Worm (Caenorhabditis elegans): Measurements from ENCODE around the gene cpg-7.
A peak's percentile ranks its signal among the peaks of the same experiment; 100 is the strongest.

The cpg-7 gene

DNA sequence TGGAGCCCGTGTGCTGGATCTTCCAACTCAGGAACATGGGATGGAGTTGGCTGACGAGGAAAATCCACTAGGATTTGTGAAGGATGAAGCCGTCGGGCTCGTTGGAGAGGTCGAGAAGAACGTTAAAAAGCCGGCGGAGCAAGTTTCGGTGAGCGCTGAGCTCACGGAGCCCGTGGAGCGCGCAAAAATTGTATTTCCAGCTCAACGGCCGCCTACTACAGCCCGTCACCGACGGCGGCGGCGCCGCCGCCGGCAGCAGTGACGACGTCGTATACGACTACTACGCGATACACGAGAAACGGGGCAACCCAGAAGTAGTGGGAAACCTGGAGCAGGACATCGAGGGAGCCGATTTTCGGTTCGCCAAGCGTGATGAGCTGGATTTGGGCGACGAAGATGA is 48.1 kb downstream of the cpg-7 start:
- no peak for TF ChIP-seq dsc-1 (tag; optimal IDR thresholded peaks at IDR 0.05)
- TF ChIP-seq isw-1 (GFP tag; IDR thresholded peaks at IDR 0.05), result no peak
- no peak for TF ChIP-seq nhr-237 (tag; optimal IDR thresholded peaks at IDR 0.05)
- TF ChIP-seq xbp-1 (tag; optimal IDR thresholded peaks at IDR 0.05), result no peak
- TF ChIP-seq ceh-8 (GFP tag; optimal IDR thresholded peaks at IDR 0.05), result no peak
- no peak for TF ChIP-seq grh-1 (GFP tag; IDR thresholded peaks at IDR 0.05)
- TF ChIP-seq lin-35 (GFP tag; optimal IDR thresholded peaks at IDR 0.05), result no peak
- no peak for TF ChIP-seq jun-1 (tag; optimal IDR thresholded peaks at IDR 0.05)
- no peak for TF ChIP-seq mdl-1 (tag; optimal IDR thresholded peaks at IDR 0.05)
- no peak for TF ChIP-seq lin-14 (GFP tag; optimal IDR thresholded peaks at IDR 0.05)

DNA sequence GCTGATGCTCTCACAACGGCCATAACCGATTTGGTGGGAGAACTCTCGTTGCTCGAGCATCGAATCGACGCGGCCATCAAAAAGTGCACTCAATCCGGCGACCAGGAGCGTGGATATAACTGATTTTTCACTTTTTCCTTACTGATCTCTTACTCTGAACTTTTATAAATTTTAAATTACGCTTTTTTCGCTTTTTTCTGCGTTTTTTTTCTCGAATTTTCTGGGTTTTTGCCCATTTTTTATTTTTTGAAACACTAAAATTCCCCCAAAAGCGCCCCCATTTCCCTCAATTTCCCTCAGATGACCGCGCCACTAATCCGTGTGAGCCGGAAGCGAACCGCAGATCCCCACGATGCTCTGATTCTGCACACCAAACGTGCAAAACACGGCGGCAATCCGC is 48.6 kb downstream of the cpg-7 start, which contains the start of gene W01G7.4:
W01G7.4 (plus strand) TSS at position 301 of the 400 bp plus-strand sequence.
- TF ChIP-seq sox-4 (tag; optimal IDR thresholded peaks at IDR 0.05) (no peak), zip-4 (GFP tag; optimal IDR thresholded peaks at IDR 0.05) (no peak), lir-3 (tag; optimal IDR thresholded peaks at IDR 0.05; ENCODE audit: poor library complexity) (no peak), dsc-1 (tag; optimal IDR thresholded peaks at IDR 0.05) (no peak), nhr-84 (tag; optimal IDR thresholded peaks at IDR 0.05) (no peak), nhr-237 (tag; optimal IDR thresholded peaks at IDR 0.05) (no peak), ceh-88 (GFP tag; IDR thresholded peaks at IDR 0.05) (no peak), C34B4.2 (tag; optimal IDR thresholded peaks at IDR 0.05) (no peak)

DNA sequence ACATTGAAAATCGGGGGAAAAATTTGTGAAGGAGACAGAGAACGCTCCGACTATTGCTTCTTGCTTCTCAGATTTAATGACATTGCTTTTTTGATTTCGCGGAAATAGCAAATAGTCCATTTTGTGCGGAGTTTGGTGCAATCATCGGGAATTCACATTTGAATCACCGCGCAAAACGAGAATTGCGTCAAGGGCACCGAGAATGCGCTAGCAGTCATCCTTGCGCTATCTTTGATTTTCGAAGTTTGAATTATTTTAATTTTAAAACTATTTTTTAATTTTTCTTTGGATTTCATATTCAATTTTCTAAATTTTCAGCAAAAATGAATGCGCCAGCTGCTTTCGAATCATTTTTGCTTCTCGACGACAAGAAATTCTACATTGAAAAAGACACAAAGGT is 49.3 kb downstream of the cpg-7 start, which contains the start of gene rpb-11:
rpb-11 (plus strand) TSS at position 319 of the 400 bp plus-strand sequence.
- TF ChIP-seq zag-1 (tag; optimal IDR thresholded peaks at IDR 0.05), result peak; percentile 7
- peak; percentile 57 for TF ChIP-seq fkh-4 (tag; optimal IDR thresholded peaks at IDR 0.05; ENCODE audit: borderline replicate concordance)
- TF ChIP-seq aha-1 (tag; optimal IDR thresholded peaks at IDR 0.05), result peak; percentile 55
- TF ChIP-seq lin-14 (GFP tag; optimal IDR thresholded peaks at IDR 0.05), result peak; percentile 92
- TF ChIP-seq dpl-1 (GFP tag; optimal IDR thresholded peaks at IDR 0.05), result peak; percentile 99
- TF ChIP-seq nhr-47 (tag; optimal IDR thresholded peaks at IDR 0.05), result peak; percentile 98
- TF ChIP-seq nhr-76 (tag; optimal IDR thresholded peaks at IDR 0.05), result no peak
- TF ChIP-seq sptf-1 (tag; optimal IDR thresholded peaks at IDR 0.05), result no peak
- peak; percentile 97 for TF ChIP-seq nhr-77 (tag; optimal IDR thresholded peaks at IDR 0.05)
- peak; percentile 91 for TF ChIP-seq sup-37 (GFP tag; optimal IDR thresholded peaks at IDR 0.05)
- no peak for TF ChIP-seq hlh-17 (GFP tag; optimal IDR thresholded peaks at IDR 0.05; ENCODE audit: borderline replicate concordance)
- TF ChIP-seq hlh-4 (tag; optimal IDR thresholded peaks at IDR 0.05), result no peak
- peak; percentile 93 for TF ChIP-seq fkh-8 (tag; optimal IDR thresholded peaks at IDR 0.05)
- TF ChIP-seq mep-1 (tag; optimal IDR thresholded peaks at IDR 0.05), result peak; percentile 99
- TF ChIP-seq egl-13 (tag; optimal IDR thresholded peaks at IDR 0.05), result peak; percentile 89
- peak; percentile 85 for TF ChIP-seq zip-4 (GFP tag; optimal IDR thresholded peaks at IDR 0.05)
- peak; percentile 85 for TF ChIP-seq C04F5.9 (tag; optimal IDR thresholded peaks at IDR 0.05)
- peak in 1 of 2 experiments; percentile 88 for TF ChIP-seq ztf-11 (tag; optimal IDR thresholded peaks at IDR 0.05)
- TF ChIP-seq ceh-82 (tag; optimal IDR thresholded peaks at IDR 0.05), result peak; percentile 96
- no peak for TF ChIP-seq ets-5 (GFP tag; IDR thresholded peaks at IDR 0.05)
- peak; percentile 16 for TF ChIP-seq unc-62 (GFP tag; optimal IDR thresholded peaks at IDR 0.05)
- peak; percentile 52 for TF ChIP-seq ceh-90 (tag; optimal IDR thresholded peaks at IDR 0.05)
- peak; percentile 82 for TF ChIP-seq fos-1 (tag; optimal IDR thresholded peaks at IDR 0.05)
- peak; percentile 97 for TF ChIP-seq nhr-71 (tag; optimal IDR thresholded peaks at IDR 0.05)
- TF ChIP-seq jun-1 (tag; optimal IDR thresholded peaks at IDR 0.05), result peak; percentile 90
- TF ChIP-seq lin-35 (GFP tag; optimal IDR thresholded peaks at IDR 0.05), result peak; percentile 99 to 100
- peak; percentile 94 for TF ChIP-seq grh-1 (GFP tag; IDR thresholded peaks at IDR 0.05)
- peak; percentile 97 for TF ChIP-seq rnt-1 (tag; optimal IDR thresholded peaks at IDR 0.05)
- TF ChIP-seq alr-1 (tag; optimal IDR thresholded peaks at IDR 0.05; ENCODE audit: borderline replicate concordance), result no peak
- peak; percentile 74 for TF ChIP-seq blmp-1 (tag; optimal IDR thresholded peaks at IDR 0.05)
- TF ChIP-seq nhr-20 (tag; optimal IDR thresholded peaks at IDR 0.05), result peak; percentile 96
- TF ChIP-seq lin-39 (tag; optimal IDR thresholded peaks at IDR 0.05), result peak; percentile 98
- TF ChIP-seq nhr-90 (tag; optimal IDR thresholded peaks at IDR 0.05; ENCODE audit: poor library complexity), result peak; percentile 98
- TF ChIP-seq tbx-2 (tag; optimal IDR thresholded peaks at IDR 0.05), result peak; percentile 97
- TF ChIP-seq ceh-8 (GFP tag; optimal IDR thresholded peaks at IDR 0.05), result peak; percentile 92
- peak; percentile 73 for TF ChIP-seq mef-2 (tag; optimal IDR thresholded peaks at IDR 0.05)
- TF ChIP-seq pax-3 (tag; optimal IDR thresholded peaks at IDR 0.05), result peak; percentile 89
- TF ChIP-seq C16A3.4 (tag; optimal IDR thresholded peaks at IDR 0.05), result peak; percentile 98
